Fruit fly (Drosophila melanogaster): ENCODE results near the gene CG4666.

The CG4666 gene

dm6 chrX:6097578-6097977 is 20.0 kb upstream of the CG4666 start (continued):
- no peak for TF ChIP-seq tna (GFP tag; IDR thresholded peaks at IDR 0.05; ENCODE audit: partially characterized antibody)
- TF ChIP-seq CG3281 (GFP tag; optimal IDR thresholded peaks at IDR 0.05), result peak; percentile 78
- peak; percentile 87 for TF ChIP-seq ranshi (GFP tag; IDR thresholded peaks at IDR 0.05)
- TF ChIP-seq CG17359 (tag; optimal IDR thresholded peaks at IDR 0.05), result peak; percentile 85
- TF ChIP-seq tup (GFP tag; optimal IDR thresholded peaks at IDR 0.05), result peak; percentile 13
- TF ChIP-seq odd (GFP tag; optimal IDR thresholded peaks at IDR 0.05), result peak; percentile 49
- peak; percentile 71 for TF ChIP-seq repo (GFP tag; optimal IDR thresholded peaks at IDR 0.05)
- TF ChIP-seq lilli (GFP tag; optimal IDR thresholded peaks at IDR 0.05), result peak; percentile 88
- TF ChIP-seq ap (GFP tag; IDR thresholded peaks at IDR 0.05), result peak; percentile 76
- peak; percentile 37 for TF ChIP-seq Sry-δ (GFP tag; optimal IDR thresholded peaks at IDR 0.05)
- peak; percentile 62 for TF ChIP-seq zen (tag; optimal IDR thresholded peaks at IDR 0.05)
- TF ChIP-seq unpg (GFP tag; optimal IDR thresholded peaks at IDR 0.05), result peak; percentile 81
- TF ChIP-seq CG13287 (GFP tag; IDR thresholded peaks at IDR 0.05; ENCODE audit: partially characterized antibody), result peak; percentile 16; the same call in 1 of the 2 replicates
- TF ChIP-seq CG4328 (GFP tag; optimal IDR thresholded peaks at IDR 0.05), result no peak
- no peak for TF ChIP-seq kni (GFP tag; optimal IDR thresholded peaks at IDR 0.05)
- TF ChIP-seq zfh2 (GFP tag; optimal IDR thresholded peaks at IDR 0.05), result peak; percentile 59
- TF ChIP-seq nerfin-1 (tag; optimal IDR thresholded peaks at IDR 0.05), result peak; percentile 51
- 0 out of 3 replicates have a peak, but pooled peaks have one; percentile 37 for TF ChIP-seq knrl (GFP tag; IDR thresholded peaks at IDR 0.05; ENCODE audit: partially characterized antibody)
- TF ChIP-seq p53 (GFP tag; optimal IDR thresholded peaks at IDR 0.05), result peak; percentile 24
- TF ChIP-seq Lim3 (GFP tag; IDR thresholded peaks at IDR 0.05), result peak; percentile 57; the same call in 1 of the 2 replicates
- TF ChIP-seq CG12236 (GFP tag; optimal IDR thresholded peaks at IDR 0.05), result peak; percentile 47
- TF ChIP-seq Abd-B (GFP tag; optimal IDR thresholded peaks at IDR 0.05), result peak; percentile 54
- TF ChIP-seq dpn (GFP tag; optimal IDR thresholded peaks at IDR 0.05), result peak; percentile 80 to 82
- no peak for TF ChIP-seq CG2202 (tag; optimal IDR thresholded peaks at IDR 0.05)
- peak; percentile 76 for TF ChIP-seq CG10979 (tag; optimal IDR thresholded peaks at IDR 0.05)
- no peak for TF ChIP-seq inv (GFP tag; IDR thresholded peaks at IDR 0.05; ENCODE audit: partially characterized antibody)
- TF ChIP-seq Hr39 (optimal IDR thresholded peaks at IDR 0.05), result no peak
- no peak for TF ChIP-seq Kr (GFP tag; optimal IDR thresholded peaks at IDR 0.05)
- peak; percentile 49 to 79 for TF ChIP-seq Hr51 (GFP tag; optimal IDR thresholded peaks at IDR 0.05)
- peak; percentile 83 for TF ChIP-seq ERR (GFP tag; optimal IDR thresholded peaks at IDR 0.05)
- peak; percentile 45 for TF ChIP-seq CG8281 (tag; optimal IDR thresholded peaks at IDR 0.05)
- peak; percentile 58 for TF ChIP-seq CG10267 (tag; optimal IDR thresholded peaks at IDR 0.05)
- TF ChIP-seq CG10462 (GFP tag; optimal IDR thresholded peaks at IDR 0.05), result peak; percentile 47
- peak; percentile 69 for TF ChIP-seq D19A (tag; optimal IDR thresholded peaks at IDR 0.05)
- peak; percentile 89 for TF ChIP-seq zfh1 (GFP tag; IDR thresholded peaks at IDR 0.05)
- TF ChIP-seq CG13296 (GFP tag; optimal IDR thresholded peaks at IDR 0.05), result peak; percentile 66
- peak; percentile 69 for TF ChIP-seq CG8089 (GFP tag; optimal IDR thresholded peaks at IDR 0.05)
- TF ChIP-seq dm (GFP tag; optimal IDR thresholded peaks at IDR 0.05), result peak; percentile 46
- TF ChIP-seq Hr3 (GFP tag; optimal IDR thresholded peaks at IDR 0.05), result peak; percentile 59
- peak; percentile 84 for TF ChIP-seq wor (GFP tag; IDR thresholded peaks at IDR 0.05)
- no peak for TF ChIP-seq prd (optimal IDR thresholded peaks at IDR 0.05)
- TF ChIP-seq prd (GFP tag; IDR thresholded peaks at IDR 0.05), result peak; percentile 93
- TF ChIP-seq insv (GFP tag; optimal IDR thresholded peaks at IDR 0.05), result no peak
- TF ChIP-seq nau (GFP tag; optimal IDR thresholded peaks at IDR 0.05), result peak; percentile 67
- TF ChIP-seq CG5953 (GFP tag; IDR thresholded peaks at IDR 0.05), result peak; percentile 79
- peak; percentile 84 for TF ChIP-seq Rx (GFP tag; IDR thresholded peaks at IDR 0.05)
- TF ChIP-seq Ets65A (GFP tag), result peak; percentile 98
- peak; percentile 13 for TF ChIP-seq TFAM (GFP tag; optimal IDR thresholded peaks at IDR 0.05)
- peak; percentile 87 for TF ChIP-seq so (GFP tag; IDR thresholded peaks at IDR 0.05)
- no peak for TF ChIP-seq ac (GFP tag; optimal IDR thresholded peaks at IDR 0.05)
- peak; percentile 89 for TF ChIP-seq otp (GFP tag; IDR thresholded peaks at IDR 0.05)
